Worm (Caenorhabditis elegans) whole organism, young adult: ENCODE measurements around the gene F14D2.5.

Experiments used
- B0019.2 ChIP-seq: fragments of 200-800 bp; sonication (Bioruptor generic); conservative IDR thresholded peaks from 2 replicates; pipeline ENCODE4 v1.3.6; 2022; ENCODE audit warnings: missing genetic modification reagents, missing genetic modification characterization, missing compliant biosample characterization
- B0035.1 ChIP-seq: sonication (generic microtip); optimal IDR thresholded peaks from 2 replicates; lab custom pipeline; 2016; ENCODE audit warnings: missing genetic modification characterization, mild to moderate bottlenecking, missing compliant biosample characterization, missing genotype, missing genetic modification reagents
- F10E7.11 ChIP-seq: sonication (generic microtip); optimal IDR thresholded peaks from 2 replicates; lab custom pipeline; 2017; ENCODE audit warnings: mild to moderate bottlenecking, missing genetic modification characterization, moderate library complexity, missing compliant biosample characterization
- F49E8.2 ChIP-seq: sonication (generic microtip); optimal IDR thresholded peaks from 3 replicates; lab custom pipeline; 2017; ENCODE audit warnings: missing genetic modification characterization, mild to moderate bottlenecking, missing compliant biosample characterization, antibody characterized with exemption, moderate library complexity; ENCODE audit not compliant: insufficient read depth
- Y67H2A.10 ChIP-seq: fragments of 200-800 bp; sonication (Bioruptor generic); conservative IDR thresholded peaks from 2 replicates; pipeline ENCODE4 v1.3.6; 2022; ENCODE audit warnings: missing genetic modification reagents, missing genetic modification characterization, missing compliant biosample characterization
- akir-1 ChIP-seq: fragments of 200-800 bp; sonication (Bioruptor generic); optimal IDR thresholded peaks from 2 replicates; lab custom pipeline; 2018; ENCODE audit warnings: mild to moderate bottlenecking, missing genetic modification characterization, moderate library complexity, missing compliant biosample characterization
- atf-7 ChIP-seq: sonication (generic microtip); optimal IDR thresholded peaks from 2 replicates; lab custom pipeline; 2017; ENCODE audit warnings: mild to moderate bottlenecking, missing genetic modification characterization, missing compliant biosample characterization
- attf-3 ChIP-seq: fragments of 200-800 bp; sonication (Bioruptor generic); conservative IDR thresholded peaks from 2 replicates; pipeline ENCODE4 v1.3.6; 2022; ENCODE audit warnings: missing genetic modification reagents, missing genetic modification characterization, missing compliant biosample characterization
- bed-1 ChIP-seq: fragments of 200-800 bp; sonication (Bioruptor generic); IDR thresholded peaks from 2 replicates; pipeline ENCODE4 v1.3.6; 2022; ENCODE audit warnings: missing genetic modification reagents, missing genetic modification characterization, missing compliant biosample characterization
- ceh-27 ChIP-seq: fragments of 200-800 bp; sonication (Bioruptor generic); optimal IDR thresholded peaks from 2 replicates; lab custom pipeline; 2018; ENCODE audit warnings: mild to moderate bottlenecking, missing genetic modification characterization, moderate library complexity, missing compliant biosample characterization
- ceh-91 ChIP-seq: fragments of 200-800 bp; sonication (Bioruptor generic); IDR thresholded peaks from 2 replicates; pipeline ENCODE4 v1.3.6; 2022; ENCODE audit warnings: missing genetic modification reagents, missing genetic modification characterization, missing compliant biosample characterization
- egrh-3 ChIP-seq: fragments of 200-800 bp; sonication (Bioruptor generic); IDR thresholded peaks from 2 replicates; pipeline ENCODE4 v1.3.6; 2022; ENCODE audit warnings: missing genetic modification reagents, missing genetic modification characterization, missing compliant biosample characterization
- ekl-4 ChIP-seq: fragments of 200-800 bp; sonication (Bioruptor generic); IDR thresholded peaks from 2 replicates; pipeline ENCODE4 v1.3.6; 2022; ENCODE audit warnings: missing genetic modification reagents, missing genetic modification characterization, missing compliant biosample characterization
- hlh-26 ChIP-seq: fragments of 200-800 bp; sonication (Bioruptor generic); conservative IDR thresholded peaks from 2 replicates; pipeline ENCODE4 v1.3.6; 2022; ENCODE audit warnings: missing genetic modification reagents, missing genetic modification characterization, missing compliant biosample characterization
- hsf-1 ChIP-seq: fragments of 200-800 bp; sonication (Bioruptor generic); IDR thresholded peaks from 2 replicates; pipeline ENCODE4 v1.3.6; 2022; ENCODE audit warnings: missing genetic modification reagents, missing genetic modification characterization, missing compliant biosample characterization
- let-526 ChIP-seq: fragments of 200-800 bp; sonication (Bioruptor generic); IDR thresholded peaks from 2 replicates; pipeline ENCODE4 v1.3.6; 2022; ENCODE audit warnings: missing genetic modification reagents, missing genetic modification characterization, missing compliant biosample characterization
- lin-26 ChIP-seq: fragments of 200-800 bp; sonication (Bioruptor generic); IDR thresholded peaks from 2 replicates; pipeline ENCODE4 v1.3.6; 2022; ENCODE audit warnings: missing genetic modification reagents, missing genetic modification characterization, missing compliant biosample characterization
- lin-40 ChIP-seq: sonication (generic microtip); optimal IDR thresholded peaks from 2 replicates; lab custom pipeline; 2016; ENCODE audit warnings: missing genetic modification characterization, mild to moderate bottlenecking, missing compliant biosample characterization, missing genotype, missing genetic modification reagents
- lir-1 ChIP-seq: fragments of 200-800 bp; sonication (Bioruptor generic); conservative IDR thresholded peaks from 2 replicates; pipeline ENCODE4 v1.3.6; 2022; ENCODE audit warnings: missing genetic modification reagents, missing genetic modification characterization, missing compliant biosample characterization
- madf-6 ChIP-seq: fragments of 200-800 bp; sonication (Bioruptor generic); IDR thresholded peaks from 2 replicates; pipeline ENCODE4 v1.3.6; 2022; ENCODE audit warnings: missing genetic modification reagents, missing genetic modification characterization, missing compliant biosample characterization
- mcd-1 ChIP-seq: fragments of 200-800 bp; sonication (Bioruptor generic); IDR thresholded peaks from 2 replicates; pipeline ENCODE4 v1.3.6; 2022; ENCODE audit warnings: missing genetic modification reagents, missing genetic modification characterization, missing compliant biosample characterization
- mes-4 ChIP-seq: sonication (generic microtip); optimal IDR thresholded peaks from 2 replicates; lab custom pipeline; 2016; ENCODE audit warnings: missing genotype, missing genetic modification characterization, missing compliant biosample characterization
- nfya-1 ChIP-seq: sonication (generic microtip); optimal IDR thresholded peaks from 2 replicates; lab custom pipeline; 2017; ENCODE audit warnings: antibody characterized with exemption, missing compliant biosample characterization, missing genetic modification characterization, borderline replicate concordance; ENCODE audit not compliant: insufficient read depth
- nhr-120 ChIP-seq: fragments of 200-800 bp; sonication (Bioruptor generic); IDR thresholded peaks from 2 replicates; pipeline ENCODE4 v1.3.6; 2022; ENCODE audit warnings: missing genetic modification characterization, missing compliant biosample characterization
- nhr-80 ChIP-seq: sonication (generic microtip); optimal IDR thresholded peaks from 2 replicates; lab custom pipeline; 2016; ENCODE audit warnings: missing genetic modification characterization, missing compliant biosample characterization
- nhr-90 ChIP-seq: sonication (generic microtip); optimal IDR thresholded peaks from 2 replicates; lab custom pipeline; 2016; ENCODE audit warnings: missing genotype, mild to moderate bottlenecking, missing genetic modification characterization, missing compliant biosample characterization
- pha-4 ChIP-seq: fragments of 150-350 bp; sonication (generic microtip); optimal IDR thresholded peaks from 2 replicates; lab custom pipeline; 2014; ENCODE audit warnings: missing biosample characterization, missing genetic modification reagents, missing genetic modification characterization
- rpc-1 ChIP-seq, 2 experiments: fragments of 150-350 bp in 1 of 2; sonication (generic microtip) in 1 of 2; optimal IDR thresholded peaks; 2 replicates each; lab custom pipeline; 2014 to 2018; ENCODE audit warnings: missing biosample characterization in 1 of 2, missing genetic modification characterization in 1 of 2, missing genetic modification reagents in 1 of 2, missing genotype in 1 of 2
- sdz-38 ChIP-seq: sonication (generic microtip); optimal IDR thresholded peaks from 2 replicates; lab custom pipeline; 2016; ENCODE audit warnings: missing genotype, missing genetic modification characterization, missing compliant biosample characterization
- snpc-4 ChIP-seq, 5 experiments: fragments of 150-350 bp in 1 of 5; sonication (generic microtip) in 4 of 5; optimal IDR thresholded peaks; 2 replicates each; lab custom pipeline; 2014 to 2018; ENCODE audit warnings: missing genetic modification characterization in 5 of 5, missing biosample characterization in 3 of 5, antibody characterized with exemption in 2 of 5, mild to moderate bottlenecking in 2 of 5, missing compliant biosample characterization in 2 of 5, missing genotype in 2 of 5, moderate library complexity in 2 of 5, missing genetic modification reagents in 1 of 5
- somi-1 ChIP-seq: fragments of 200-800 bp; sonication (Bioruptor generic); optimal IDR thresholded peaks from 2 replicates; lab custom pipeline; 2018; ENCODE audit warnings: mild to moderate bottlenecking, missing genetic modification characterization, missing compliant biosample characterization
- sptf-2 ChIP-seq: fragments of 200-800 bp; sonication (Bioruptor generic); optimal IDR thresholded peaks from 2 replicates; lab custom pipeline; 2018; ENCODE audit warnings: mild to moderate bottlenecking, missing genetic modification characterization, missing compliant biosample characterization
- xnd-1 ChIP-seq: sonication (generic microtip); optimal IDR thresholded peaks from 2 replicates; lab custom pipeline; 2016; ENCODE audit warnings: missing genotype, missing genetic modification reagents, missing genetic modification characterization, missing compliant biosample characterization
- zfh-2 ChIP-seq: fragments of 200-800 bp; sonication (Bioruptor generic); conservative IDR thresholded peaks from 2 replicates; pipeline ENCODE4 v1.3.6; 2022; ENCODE audit warnings: missing genetic modification reagents, missing genetic modification characterization, missing compliant biosample characterization
- zim-3 ChIP-seq: sonication (generic microtip); optimal IDR thresholded peaks from 2 replicates; lab custom pipeline; 2017; ENCODE audit warnings: mild to moderate bottlenecking, missing genetic modification characterization, moderate library complexity, missing compliant biosample characterization
- ztf-22 ChIP-seq: fragments of 200-800 bp; sonication (Bioruptor generic); optimal IDR thresholded peaks from 2 replicates; lab custom pipeline; 2018; ENCODE audit warnings: mild to moderate bottlenecking, missing genetic modification characterization, moderate library complexity, missing compliant biosample characterization
- ztf-25 ChIP-seq: fragments of 200-800 bp; sonication (Bioruptor generic); IDR thresholded peaks from 2 replicates; pipeline ENCODE4 v1.3.6; 2022; ENCODE audit warnings: missing genetic modification reagents, missing genetic modification characterization, missing compliant biosample characterization
- ztf-28 ChIP-seq: fragments of 200-800 bp; sonication (Bioruptor generic); IDR thresholded peaks from 2 replicates; pipeline ENCODE4 v1.3.6; 2022; ENCODE audit warnings: missing genetic modification reagents, missing genetic modification characterization, missing compliant biosample characterization
- ztf-3 ChIP-seq: fragments of 200-800 bp; sonication (Bioruptor generic); optimal IDR thresholded peaks from 2 replicates; lab custom pipeline; 2018; ENCODE audit warnings: mild to moderate bottlenecking, missing genetic modification characterization, missing compliant biosample characterization

The F14D2.5 gene

DNA sequence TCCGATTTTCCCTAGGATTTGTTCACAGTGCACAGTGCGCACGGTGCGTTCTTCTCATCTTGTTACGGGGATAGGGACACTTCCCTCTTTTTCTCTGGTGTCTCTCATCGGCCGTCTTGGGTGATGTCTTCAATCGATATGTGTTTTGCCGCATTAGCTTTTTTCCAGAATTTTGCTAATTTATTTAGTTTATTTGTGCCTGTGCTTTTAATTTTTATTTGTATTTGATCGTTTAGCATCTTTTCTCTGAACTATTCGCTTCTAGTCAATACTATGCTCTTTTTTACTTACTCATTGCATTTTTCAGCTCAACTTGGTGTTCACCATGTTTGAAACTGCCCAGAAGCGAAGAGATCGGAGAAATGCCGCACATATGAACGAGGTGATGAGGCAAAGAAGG lies at the start of gene F14D2.5:
Gene F14D2.5 (plus strand): TSS at position 301 of the 400 bp plus-strand sequence.
- TF ChIP-seq hlh-26 (GFP tag; lab: Robert Waterston, UW) (no peak), ztf-3 (GFP tag; lab: Kevin White, UChicago) (no peak), snpc-4 (GFP tag; optimal IDR thresholded peaks at IDR 0.05; lab: Kevin White, UChicago) (no peak), snpc-4 (tag; optimal IDR thresholded peaks at IDR 0.05; lab: Kevin White, UChicago) (no peak), lir-1 (no peak), zim-3 (no peak), F49E8.2 (tag; lab: Kevin White, UChicago) (no peak), ekl-4 (GFP tag; lab: Robert Waterston, UW) (no peak), xnd-1 (tag; lab: Kevin White, UChicago) (no peak), ceh-91 (GFP tag; lab: Robert Waterston, UW) (no peak), bed-1 (no peak), F10E7.11 (tag; lab: Kevin White, UChicago) (no peak), lin-40 (tag; lab: Kevin White, UChicago) (no peak), atf-7 (tag; lab: Kevin White, UChicago) (no peak), pha-4 (no peak), egrh-3 (GFP tag; lab: Robert Waterston, UW) (no peak), mes-4 (tag; lab: Kevin White, UChicago) (no peak)

DNA sequence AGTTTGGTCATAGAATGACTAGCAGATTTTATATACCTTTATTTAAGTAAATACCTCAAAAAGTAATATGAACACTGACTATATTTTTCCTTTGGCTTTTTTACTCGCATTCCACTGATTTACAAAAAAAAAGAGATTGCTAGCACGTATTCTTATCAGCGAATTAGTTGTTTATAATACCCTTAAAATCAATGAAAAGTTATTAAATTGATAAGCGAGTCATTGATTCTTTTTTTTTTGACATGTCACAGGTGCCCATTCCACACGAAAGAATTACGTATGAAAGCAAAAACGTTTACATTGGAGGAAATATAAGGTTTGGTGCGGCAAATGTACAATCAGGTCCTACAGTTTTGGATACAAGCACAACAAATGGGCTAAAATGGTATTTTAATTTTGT lies 45.2 kb upstream of the F14D2.5 start, which contains the start of gene btb-17:
Gene btb-17 (plus strand): TSS at position 213 of the 400 bp plus-strand sequence.
- TF ChIP-seq rpc-1 (optimal IDR thresholded peaks at IDR 0.05; lab: Kevin White, UChicago) (no peak), rpc-1 (tag; optimal IDR thresholded peaks at IDR 0.05; lab: Kevin White, UChicago) (no peak), nhr-80 (peak; percentile 35), hsf-1 (no peak), ztf-28 (no peak), egrh-3 (GFP tag; lab: Robert Waterston, UW) (no peak)

DNA sequence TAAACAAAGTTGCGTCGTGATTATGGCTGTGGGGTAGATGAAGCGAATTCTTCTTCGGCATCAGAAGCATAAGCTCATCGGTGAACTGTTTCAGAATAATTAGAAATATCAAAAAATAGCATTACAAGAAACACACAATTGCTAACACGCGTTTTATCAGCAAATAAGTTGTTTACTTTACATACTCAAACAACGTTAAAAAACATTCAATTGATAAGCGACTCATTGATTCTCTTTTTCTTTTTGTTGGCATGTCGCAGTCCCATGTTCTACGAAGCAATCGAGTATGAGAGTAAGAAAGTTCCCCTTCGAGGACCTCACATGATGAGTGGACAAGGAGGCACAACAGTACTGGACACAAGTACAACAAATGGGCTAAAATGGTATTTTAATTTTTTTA lies 43.7 kb upstream of the F14D2.5 start, which contains the start of gene btb-16:
Gene btb-16 (plus strand): TSS at position 240 of the 400 bp plus-strand sequence.
- TF ChIP-seq sptf-2 = no peak
- peak; percentile 36 for TF ChIP-seq nhr-80

DNA sequence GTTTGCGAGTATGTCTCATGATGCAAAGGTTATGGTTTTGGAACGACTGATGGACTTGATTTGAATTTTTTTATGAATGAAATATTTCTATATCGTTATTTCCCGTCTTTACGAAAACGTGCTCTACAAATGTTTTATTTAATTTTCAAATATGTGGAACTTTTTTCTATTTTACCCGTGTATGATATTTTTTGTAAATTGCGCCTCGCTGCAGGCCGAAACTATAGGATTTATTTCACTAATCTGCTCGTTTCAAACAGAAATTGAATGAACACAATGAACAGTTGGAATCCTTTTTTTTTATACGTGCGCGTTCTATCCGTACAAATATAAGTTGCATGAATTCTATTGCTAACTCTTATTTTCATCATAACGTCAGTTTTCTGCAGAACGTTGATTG lies 42.4 kb upstream of the F14D2.5 start, which contains the start of gene btb-18:
Gene btb-18 (plus strand): TSS at position 301 of the 400 bp plus-strand sequence.
- TF ChIP-seq nfya-1 (tag; lab: Kevin White, UChicago) = no peak
- no peak for TF ChIP-seq bed-1
- no peak for TF ChIP-seq rpc-1 (optimal IDR thresholded peaks at IDR 0.05; lab: Kevin White, UChicago)
- TF ChIP-seq rpc-1 (tag; optimal IDR thresholded peaks at IDR 0.05; lab: Kevin White, UChicago) = no peak
- TF ChIP-seq nhr-120 (GFP tag; lab: Robert Waterston, UW) = no peak
- TF ChIP-seq Y67H2A.10 (GFP tag; lab: Robert Waterston, UW) = no peak
- no peak for TF ChIP-seq madf-6 (GFP tag; lab: Robert Waterston, UW)
- no peak for TF ChIP-seq let-526 (GFP tag; lab: Robert Waterston, UW)
- no peak for TF ChIP-seq mcd-1 (GFP tag; lab: Robert Waterston, UW)
- TF ChIP-seq zim-3 = no peak
- no peak for TF ChIP-seq ztf-25 (GFP tag; lab: Robert Waterston, UW)
- no peak for TF ChIP-seq ceh-91 (GFP tag; lab: Robert Waterston, UW)
- TF ChIP-seq attf-3 (GFP tag; lab: Robert Waterston, UW) = no peak
- TF ChIP-seq, all 124 proteins: peak for 0

DNA sequence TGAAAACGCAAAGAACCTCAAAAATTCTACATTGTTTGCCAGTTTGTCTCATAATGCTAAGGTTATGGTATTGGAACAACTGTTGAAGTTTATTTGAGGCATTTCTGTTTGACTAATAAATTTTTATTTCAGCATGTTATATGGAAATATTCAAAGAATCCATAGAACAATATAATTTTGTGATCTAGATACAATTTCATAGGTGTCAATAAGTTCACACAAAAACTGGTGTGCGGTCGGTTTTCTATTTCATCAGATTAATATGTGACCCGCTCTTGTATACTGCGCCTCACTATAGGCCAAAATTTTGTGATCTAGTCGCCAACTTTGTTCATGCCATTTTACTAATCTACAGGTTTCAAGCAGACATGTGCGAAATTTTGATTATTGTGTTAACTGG lies 40.9 kb upstream of the F14D2.5 start, which contains the start of gene btb-22:
Gene btb-22 (plus strand): TSS at position 301 of the 400 bp plus-strand sequence.
- TF ChIP-seq B0035.1 (tag; lab: Kevin White, UChicago) = no peak
- TF ChIP-seq zfh-2 (GFP tag; lab: Robert Waterston, UW) = no peak
- TF ChIP-seq lin-26 (GFP tag; lab: Robert Waterston, UW) = no peak
- TF ChIP-seq ceh-27 (GFP tag; lab: Kevin White, UChicago) = no peak
- no peak for TF ChIP-seq B0019.2 (GFP tag; lab: Robert Waterston, UW)
- no peak for TF ChIP-seq sdz-38
- TF ChIP-seq somi-1 = no peak
- no peak for TF ChIP-seq ztf-22 (GFP tag; lab: Kevin White, UChicago)
- TF ChIP-seq nhr-90 (tag; lab: Kevin White, UChicago) = no peak
- no peak for TF ChIP-seq rpc-1 (optimal IDR thresholded peaks at IDR 0.05; lab: Kevin White, UChicago)
- no peak for TF ChIP-seq rpc-1 (tag; optimal IDR thresholded peaks at IDR 0.05; lab: Kevin White, UChicago)
- TF ChIP-seq attf-3 (GFP tag; lab: Robert Waterston, UW) = no peak
- no peak for TF ChIP-seq akir-1 (GFP tag; lab: Kevin White, UChicago)
- no peak for TF ChIP-seq mcd-1 (GFP tag; lab: Robert Waterston, UW)
